Fruit fly (Drosophila melanogaster) whole organism, embryonic: ENCODE measurements around the gene CG34134.

Experiments used
- CG2116 ChIP-seq: fragments of 200-800 bp; sonication (Bioruptor generic); optimal IDR thresholded peaks from 3 replicates; lab custom pipeline; 2018; ENCODE audit warnings: missing biosample characterization, mild to moderate bottlenecking, missing genetic modification characterization
- CG30431 ChIP-seq: fragments of 200-800 bp; sonication (Bioruptor generic); optimal IDR thresholded peaks from 2 replicates; lab custom pipeline; 2017; ENCODE audit warnings: missing biosample characterization, missing genetic modification characterization
- Deaf1 ChIP-seq: fragments of 200-800 bp; optimal IDR thresholded peaks from 3 replicates; lab custom pipeline; 2019; ENCODE audit warnings: missing biosample characterization, mild to moderate bottlenecking, missing genetic modification characterization, moderate library complexity
- cas ChIP-seq: fragments of 200-800 bp; sonication (Bioruptor generic); IDR thresholded peaks from 2 replicates; pipeline ENCODE4 v1.3.6; 2022; ENCODE audit warnings: missing biosample characterization, missing genetic modification characterization
- gro ChIP-seq: fragments of 200-800 bp; sonication (Bioruptor generic); optimal IDR thresholded peaks from 2 replicates; lab custom pipeline; 2016; ENCODE audit warnings: missing biosample characterization, missing genetic modification characterization
- pros ChIP-seq: fragments of 200-800 bp; sonication (Bioruptor generic); optimal IDR thresholded peaks from 3 replicates; lab custom pipeline; 2019; ENCODE audit warnings: missing biosample characterization, mild to moderate bottlenecking, missing genetic modification characterization, moderate library complexity
- slp2 ChIP-seq: fragments of 200-800 bp; sonication (Bioruptor generic); optimal IDR thresholded peaks from 2 replicates; lab custom pipeline; 2016; ENCODE audit warnings: missing biosample characterization, missing genetic modification characterization

DNA sequence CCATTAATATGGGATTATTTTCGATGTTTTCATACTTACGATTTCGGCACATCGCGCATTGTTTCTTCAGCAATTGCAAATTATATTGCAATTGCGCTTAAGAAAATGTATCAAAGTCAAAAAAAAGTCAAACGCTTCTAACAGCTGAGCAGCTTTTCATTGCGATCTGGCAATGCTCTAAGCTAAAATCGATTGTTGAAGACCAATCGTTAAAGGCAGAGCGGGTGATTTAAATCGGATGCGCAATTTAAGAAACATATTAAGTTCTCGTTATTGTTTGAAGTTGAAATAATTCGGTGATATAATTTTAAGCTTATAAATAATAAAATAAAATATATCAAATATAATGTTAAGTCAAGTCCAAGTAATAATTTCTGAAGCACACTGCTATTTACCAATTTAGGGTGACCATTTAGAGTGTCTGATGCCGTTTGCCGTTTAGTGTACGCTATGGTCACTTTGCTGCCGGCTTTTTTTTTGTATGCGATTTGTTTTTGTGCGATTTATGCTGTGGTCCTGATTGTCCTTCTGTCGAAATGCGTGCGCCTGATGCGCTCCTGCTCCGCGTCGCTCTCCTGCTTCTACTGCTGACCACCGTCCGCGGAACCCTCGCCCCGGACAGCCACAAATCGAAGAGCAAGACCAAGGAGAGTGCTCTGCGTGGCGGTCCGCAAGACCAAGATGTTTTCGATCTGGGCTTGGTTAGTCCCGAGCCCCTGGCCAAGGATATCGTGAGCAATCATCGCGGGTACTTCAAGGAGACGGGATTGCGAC is 6.4 kb upstream of the CG34134 start, which contains the start of the genes CG8475 and CG8460:
- TF ChIP-seq CG30431 (GFP tag; lab: Kevin White, UChicago) (no peak), CG2116 (peak; percentile 50), Deaf1 (tag; lab: Kevin White, UChicago) (no peak), slp2 (GFP tag; lab: Kevin White, UChicago) (no peak), gro (GFP tag; lab: Kevin White, UChicago) (no peak), cas (GFP tag; lab: Robert Waterston, UW) (no peak), pros (GFP tag; lab: Kevin White, UChicago) (no peak)
